Worm (Caenorhabditis elegans) whole organism, young adult: Measurements from ENCODE around the gene C05C10.7.

ENCODE experiments used
- B0035.1 ChIP-seq: sonication (generic microtip); optimal IDR thresholded peaks from 2 replicates; lab custom pipeline; 2016; ENCODE audit warnings: missing genetic modification characterization, mild to moderate bottlenecking, missing compliant biosample characterization, missing genotype, missing genetic modification reagents
- B0336.3 ChIP-seq: fragments of 200-800 bp; sonication (Bioruptor generic); IDR thresholded peaks from 2 replicates; pipeline ENCODE4 v1.3.6; 2022; ENCODE audit warnings: missing genetic modification characterization, missing compliant biosample characterization
- C06A6.2 ChIP-seq: fragments of 200-800 bp; sonication (Bioruptor generic); conservative IDR thresholded peaks from 2 replicates; pipeline ENCODE4 v1.3.6; 2022; ENCODE audit warnings: missing genetic modification characterization, missing compliant biosample characterization
- C17E4.6 ChIP-seq: fragments of 200-800 bp; sonication (Bioruptor generic); IDR thresholded peaks from 2 replicates; pipeline ENCODE4 v1.3.6; 2022; ENCODE audit warnings: missing genetic modification reagents, missing genetic modification characterization, missing compliant biosample characterization
- F23B12.7 ChIP-seq: sonication (generic microtip); optimal IDR thresholded peaks from 2 replicates; lab custom pipeline; 2017; ENCODE audit warnings: missing genetic modification characterization, mild to moderate bottlenecking, missing compliant biosample characterization, antibody characterized with exemption, moderate library complexity; ENCODE audit not compliant: insufficient read depth
- F33H1.4 ChIP-seq: fragments of 200-800 bp; sonication (Bioruptor generic); IDR thresholded peaks from 2 replicates; pipeline ENCODE4 v1.3.6; 2022; ENCODE audit warnings: missing genetic modification reagents, missing genetic modification characterization, missing compliant biosample characterization
- F39B2.1 ChIP-seq: fragments of 200-800 bp; sonication (Bioruptor generic); IDR thresholded peaks from 2 replicates; pipeline ENCODE4 v1.3.6; 2022; ENCODE audit warnings: missing genetic modification reagents, missing genetic modification characterization, missing compliant biosample characterization
- F49E8.2 ChIP-seq: sonication (generic microtip); optimal IDR thresholded peaks from 3 replicates; lab custom pipeline; 2017; ENCODE audit warnings: missing genetic modification characterization, mild to moderate bottlenecking, missing compliant biosample characterization, antibody characterized with exemption, moderate library complexity; ENCODE audit not compliant: insufficient read depth
- Y53F4B.3 ChIP-seq: fragments of 200-800 bp; sonication (Bioruptor generic); IDR thresholded peaks from 2 replicates; pipeline ENCODE4 v1.3.6; 2022; ENCODE audit warnings: missing genetic modification reagents, missing genetic modification characterization, missing compliant biosample characterization
- ZK185.1 ChIP-seq: sonication (generic microtip); optimal IDR thresholded peaks from 2 replicates; lab custom pipeline; 2016; ENCODE audit warnings: mild to moderate bottlenecking, missing genetic modification characterization, missing compliant biosample characterization; ENCODE audit not compliant: poor library complexity, severe bottlenecking
- aptf-2 ChIP-seq: fragments of 200-800 bp; sonication (Bioruptor generic); conservative IDR thresholded peaks from 2 replicates; pipeline ENCODE4 v1.3.6; 2022; ENCODE audit warnings: missing genetic modification reagents, missing genetic modification characterization, missing compliant biosample characterization
- athp-1 ChIP-seq: sonication (generic microtip); optimal IDR thresholded peaks from 2 replicates; lab custom pipeline; 2017; ENCODE audit warnings: mild to moderate bottlenecking, missing genetic modification characterization, missing compliant biosample characterization
- attf-3 ChIP-seq: fragments of 200-800 bp; sonication (Bioruptor generic); conservative IDR thresholded peaks from 2 replicates; pipeline ENCODE4 v1.3.6; 2022; ENCODE audit warnings: missing genetic modification reagents, missing genetic modification characterization, missing compliant biosample characterization
- attf-5 ChIP-seq: fragments of 200-800 bp; sonication (Bioruptor generic); optimal IDR thresholded peaks from 2 replicates; lab custom pipeline; 2018; ENCODE audit warnings: mild to moderate bottlenecking, missing genetic modification characterization, missing compliant biosample characterization
- bed-1 ChIP-seq: fragments of 200-800 bp; sonication (Bioruptor generic); IDR thresholded peaks from 2 replicates; pipeline ENCODE4 v1.3.6; 2022; ENCODE audit warnings: missing genetic modification reagents, missing genetic modification characterization, missing compliant biosample characterization
- ceh-58 ChIP-seq: fragments of 200-800 bp; sonication (Bioruptor generic); IDR thresholded peaks from 2 replicates; pipeline ENCODE4 v1.3.6; 2022; ENCODE audit warnings: missing genetic modification characterization, missing compliant biosample characterization
- chd-7 ChIP-seq: sonication (generic microtip); optimal IDR thresholded peaks from 2 replicates; lab custom pipeline; 2016; ENCODE audit warnings: mild to moderate bottlenecking, missing genetic modification characterization, moderate library complexity, missing compliant biosample characterization
- die-1 ChIP-seq: sonication (generic microtip); optimal IDR thresholded peaks from 2 replicates; lab custom pipeline; 2016; ENCODE audit warnings: missing genotype, mild to moderate bottlenecking, missing genetic modification characterization, missing compliant biosample characterization
- dox-1 ChIP-seq: fragments of 200-800 bp; sonication (Bioruptor generic); IDR thresholded peaks from 2 replicates; pipeline ENCODE4 v1.3.6; 2022; ENCODE audit warnings: missing genetic modification reagents, missing genetic modification characterization, missing compliant biosample characterization
- egl-44 ChIP-seq: fragments of 200-800 bp; sonication (Bioruptor generic); IDR thresholded peaks from 2 replicates; pipeline ENCODE4 v1.3.6; 2022; ENCODE audit warnings: missing genetic modification reagents, missing genetic modification characterization, missing compliant biosample characterization
- him-1 ChIP-seq: sonication (generic microtip); optimal IDR thresholded peaks from 2 replicates; lab custom pipeline; 2016; ENCODE audit warnings: missing genotype, missing genetic modification reagents, missing genetic modification characterization, missing compliant biosample characterization
- hlh-12 ChIP-seq: sonication (generic microtip); optimal IDR thresholded peaks from 2 replicates; lab custom pipeline; 2016; ENCODE audit warnings: missing genetic modification characterization, missing compliant biosample characterization
- hmg-20 ChIP-seq: fragments of 200-800 bp; sonication (Bioruptor generic); IDR thresholded peaks from 2 replicates; pipeline ENCODE4 v1.3.6; 2022; ENCODE audit warnings: missing genetic modification reagents, missing genetic modification characterization, missing compliant biosample characterization
- lin-26 ChIP-seq: fragments of 200-800 bp; sonication (Bioruptor generic); IDR thresholded peaks from 2 replicates; pipeline ENCODE4 v1.3.6; 2022; ENCODE audit warnings: missing genetic modification reagents, missing genetic modification characterization, missing compliant biosample characterization
- lin-35 ChIP-seq, 3 experiments: fragments of 150-350 bp in 2 of 3; sonication (generic microtip) in 1 of 3; optimal IDR thresholded peaks; 2 replicates each; lab custom pipeline; 2014 to 2018; ENCODE audit warnings: missing biosample characterization in 3 of 3, missing genetic modification characterization in 3 of 3, missing genetic modification reagents in 3 of 3
- lir-1 ChIP-seq: fragments of 200-800 bp; sonication (Bioruptor generic); conservative IDR thresholded peaks from 2 replicates; pipeline ENCODE4 v1.3.6; 2022; ENCODE audit warnings: missing genetic modification reagents, missing genetic modification characterization, missing compliant biosample characterization
- madf-10 ChIP-seq: sonication (generic microtip); optimal IDR thresholded peaks from 2 replicates; lab custom pipeline; 2016; ENCODE audit warnings: mild to moderate bottlenecking, missing genetic modification characterization, missing compliant biosample characterization
- madf-3 ChIP-seq: fragments of 200-800 bp; sonication (Bioruptor generic); IDR thresholded peaks from 2 replicates; pipeline ENCODE4 v1.3.6; 2022; ENCODE audit warnings: missing genetic modification reagents, missing genetic modification characterization, missing compliant biosample characterization
- madf-8 ChIP-seq: fragments of 200-800 bp; sonication (Bioruptor generic); conservative IDR thresholded peaks from 2 replicates; pipeline ENCODE4 v1.3.6; 2022; ENCODE audit warnings: missing genetic modification reagents, missing genetic modification characterization, missing compliant biosample characterization
- nfyb-1 ChIP-seq: fragments of 200-800 bp; sonication (Bioruptor generic); IDR thresholded peaks from 2 replicates; pipeline ENCODE4 v1.3.6; 2022; ENCODE audit warnings: missing genetic modification reagents, missing genetic modification characterization, missing compliant biosample characterization
- nhr-80 ChIP-seq: sonication (generic microtip); optimal IDR thresholded peaks from 2 replicates; lab custom pipeline; 2016; ENCODE audit warnings: missing genetic modification characterization, missing compliant biosample characterization
- rec-8 ChIP-seq, 2 experiments: sonication (generic microtip); optimal IDR thresholded peaks; 2 replicates each; lab custom pipeline; 2016; ENCODE audit warnings: mild to moderate bottlenecking in 2 of 2, missing genetic modification characterization in 2 of 2, missing genetic modification reagents in 2 of 2, missing genotype in 2 of 2, missing biosample characterization in 1 of 2, missing compliant biosample characterization in 1 of 2, moderate library complexity in 1 of 2
- snpc-1.1 ChIP-seq: sonication (generic microtip); optimal IDR thresholded peaks from 2 replicates; lab custom pipeline; 2017; ENCODE audit warnings: missing genetic modification characterization, mild to moderate bottlenecking, missing compliant biosample characterization, antibody characterized with exemption, moderate library complexity, missing genotype, missing genetic modification reagents; ENCODE audit not compliant: insufficient read depth
- snpc-3.4 ChIP-seq: sonication (generic microtip); optimal IDR thresholded peaks from 2 replicates; lab custom pipeline; 2017; ENCODE audit warnings: missing genetic modification characterization, mild to moderate bottlenecking, missing compliant biosample characterization, antibody characterized with exemption, moderate library complexity, missing genotype, missing genetic modification reagents
- somi-1 ChIP-seq: fragments of 200-800 bp; sonication (Bioruptor generic); optimal IDR thresholded peaks from 2 replicates; lab custom pipeline; 2018; ENCODE audit warnings: mild to moderate bottlenecking, missing genetic modification characterization, missing compliant biosample characterization
- tbp1 ChIP-seq: fragments of 200-800 bp; sonication (Bioruptor generic); optimal IDR thresholded peaks from 2 replicates; lab custom pipeline; 2018; ENCODE audit warnings: mild to moderate bottlenecking, missing genetic modification characterization, missing compliant biosample characterization
- xnd-1 ChIP-seq: sonication (generic microtip); optimal IDR thresholded peaks from 2 replicates; lab custom pipeline; 2016; ENCODE audit warnings: missing genotype, missing genetic modification reagents, missing genetic modification characterization, missing compliant biosample characterization
- zim-3 ChIP-seq: sonication (generic microtip); optimal IDR thresholded peaks from 2 replicates; lab custom pipeline; 2017; ENCODE audit warnings: mild to moderate bottlenecking, missing genetic modification characterization, moderate library complexity, missing compliant biosample characterization
- ztf-6 ChIP-seq: fragments of 200-800 bp; sonication (Bioruptor generic); IDR thresholded peaks from 2 replicates; pipeline ENCODE4 v1.3.6; 2022; ENCODE audit warnings: missing genetic modification reagents, missing genetic modification characterization, missing compliant biosample characterization

C05C10.7 gene

DNA sequence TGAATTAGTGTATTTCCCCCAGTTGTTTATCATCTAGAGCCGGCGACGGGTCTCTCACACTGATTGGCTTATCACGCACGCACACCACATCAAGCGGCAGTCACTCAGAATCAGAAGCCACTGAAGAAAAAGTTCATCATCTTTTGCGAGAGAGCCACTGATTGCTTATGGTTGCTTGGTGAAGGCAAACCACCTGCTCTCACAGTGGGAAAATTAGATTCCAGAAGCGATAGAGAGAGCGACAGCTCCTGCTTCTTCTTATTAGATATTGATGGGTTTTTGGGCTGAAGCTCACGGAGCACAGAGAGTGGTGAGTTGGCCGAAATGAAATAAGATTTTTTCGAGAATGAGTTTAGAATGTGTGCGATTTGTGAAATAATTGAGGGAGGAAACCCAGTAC lies 17.3 kb upstream of the C05C10.7 start:
- TF ChIP-seq hlh-12 (tag; lab: Kevin White, UChicago), result no peak
- TF ChIP-seq lin-26 (GFP tag; lab: Robert Waterston, UW), result no peak
- TF ChIP-seq zim-3, result no peak
- no peak for TF ChIP-seq madf-10 (tag; lab: Kevin White, UChicago)
- TF ChIP-seq die-1 (tag; lab: Kevin White, UChicago), result no peak

DNA sequence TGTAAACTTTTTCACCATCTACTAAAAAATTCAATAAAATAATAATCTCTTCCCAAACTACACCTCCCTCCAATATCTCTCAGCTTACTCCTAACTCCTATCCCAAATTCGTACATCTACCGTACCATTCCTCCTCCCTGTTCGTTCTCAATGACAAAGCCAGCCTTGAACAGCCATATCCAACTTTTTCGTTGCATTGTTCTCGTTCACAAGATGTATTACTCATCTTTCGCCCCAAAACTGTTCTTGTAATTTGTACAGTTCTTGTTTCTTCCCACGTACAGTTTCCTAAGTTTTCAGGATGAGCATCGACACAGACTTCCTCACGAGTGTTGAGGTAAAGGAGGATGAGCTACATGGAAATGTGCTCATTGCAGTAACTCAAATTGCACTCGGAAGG lies 16.1 kb upstream of the C05C10.7 start, which contains the start of gene egl-43:
TSS of gene egl-43 (plus strand) at position 301 of the 400 bp plus-strand sequence.
- TF ChIP-seq F49E8.2 (no peak), snpc-1.1 (tag; lab: Kevin White, UChicago) (no peak), egl-44 (GFP tag; lab: Robert Waterston, UW) (no peak), F33H1.4 (no peak), Y53F4B.3 (GFP tag; lab: Robert Waterston, UW) (no peak)

DNA sequence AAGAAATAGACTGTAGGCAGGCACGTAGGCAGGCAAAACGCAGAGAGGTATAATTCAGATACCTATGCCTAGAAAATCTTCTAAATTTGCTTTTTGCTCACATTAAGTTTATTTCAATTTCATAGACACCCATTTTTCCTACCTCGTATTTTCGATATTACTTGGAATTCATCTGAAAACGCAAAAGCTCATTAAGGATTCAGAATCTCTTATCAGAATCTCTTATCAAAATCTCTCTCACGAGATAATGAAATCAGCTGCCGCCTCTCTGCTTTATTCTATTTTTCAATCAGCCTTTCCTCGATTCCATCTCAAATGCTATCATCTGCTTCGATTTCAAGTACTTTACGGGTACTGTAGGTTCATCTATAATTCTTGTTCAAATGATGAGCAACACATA lies 13.1 kb upstream of the C05C10.7 start:
- TF ChIP-seq bed-1 (no peak), lir-1 (GFP tag; lab: Robert Waterston, UW) (no peak), nhr-80 (tag; lab: Kevin White, UChicago) (no peak), B0336.3 (GFP tag; lab: Robert Waterston, UW) (no peak), F39B2.1 (GFP tag; lab: Robert Waterston, UW) (no peak), C06A6.2 (GFP tag; lab: Robert Waterston, UW) (no peak), aptf-2 (no peak)

DNA sequence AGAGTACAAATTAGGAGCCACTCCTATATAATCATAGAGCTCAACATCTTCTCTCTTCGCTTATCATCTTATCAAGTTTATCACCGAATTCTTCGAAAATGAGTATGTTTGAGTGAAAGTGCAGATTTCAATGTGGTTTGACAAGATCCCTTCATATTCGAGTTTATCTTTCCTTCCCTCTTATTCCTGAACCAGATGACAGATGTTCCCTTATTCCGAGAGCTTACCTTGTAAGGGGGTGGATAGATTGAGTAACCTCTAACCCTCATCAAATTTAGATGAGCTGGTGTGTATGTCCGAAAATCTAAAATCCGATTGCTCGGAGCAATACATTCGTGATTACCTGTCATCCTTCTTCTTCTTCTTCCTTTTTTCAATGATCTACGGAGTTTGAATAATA lies 9.9 kb upstream of the C05C10.7 start:
- TF ChIP-seq nfyb-1 (GFP tag; lab: Robert Waterston, UW) (no peak), hlh-12 (tag; lab: Kevin White, UChicago) (no peak), somi-1 (GFP tag; lab: Kevin White, UChicago) (no peak), ztf-6 (GFP tag; lab: Robert Waterston, UW) (no peak), dox-1 (GFP tag; lab: Robert Waterston, UW) (no peak), tbp1 (GFP tag; lab: Kevin White, UChicago) (no peak), xnd-1 (tag; lab: Kevin White, UChicago) (no peak), nhr-80 (tag; lab: Kevin White, UChicago) (no peak), madf-3 (GFP tag; lab: Robert Waterston, UW) (no peak)
- TF ChIP-seq, all 124 proteins: peak for 0

DNA sequence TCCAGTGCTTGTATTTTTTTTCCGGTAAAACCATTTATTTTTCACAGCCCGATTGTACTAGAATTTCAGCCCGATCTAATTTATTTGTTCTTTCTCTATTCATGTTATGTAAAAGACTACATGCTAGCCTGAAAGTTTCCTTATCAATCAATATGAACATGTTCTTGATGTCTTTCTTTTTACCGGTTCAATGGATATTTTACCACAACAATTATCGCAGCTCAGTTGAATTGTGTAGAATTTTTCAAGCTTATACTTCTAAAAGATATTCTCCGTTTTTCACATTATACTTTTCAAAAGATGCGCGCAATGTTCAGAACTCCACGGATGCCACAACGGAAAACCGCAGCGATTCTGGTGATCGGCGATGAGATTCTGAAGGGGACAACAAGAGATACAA lies 5.1 kb upstream of the C05C10.7 start, which contains the start of gene flad-1:
TSS of gene flad-1 (plus strand) at position 301 of the 400 bp plus-strand sequence.
- no peak for TF ChIP-seq lin-35 (GFP tag; optimal IDR thresholded peaks at IDR 0.05; lab: Kevin White, UChicago)
- 0 out of 2 replicates have a peak, but pooled peaks have one; percentile 10 for TF ChIP-seq F33H1.4
- TF ChIP-seq snpc-3.4 (tag; lab: Kevin White, UChicago), result peak; percentile 25
- no peak for TF ChIP-seq ZK185.1 (tag; lab: Kevin White, UChicago)
- no peak for TF ChIP-seq attf-3 (GFP tag; lab: Robert Waterston, UW)
- peak; percentile 21 for TF ChIP-seq chd-7 (tag; lab: Kevin White, UChicago)

DNA sequence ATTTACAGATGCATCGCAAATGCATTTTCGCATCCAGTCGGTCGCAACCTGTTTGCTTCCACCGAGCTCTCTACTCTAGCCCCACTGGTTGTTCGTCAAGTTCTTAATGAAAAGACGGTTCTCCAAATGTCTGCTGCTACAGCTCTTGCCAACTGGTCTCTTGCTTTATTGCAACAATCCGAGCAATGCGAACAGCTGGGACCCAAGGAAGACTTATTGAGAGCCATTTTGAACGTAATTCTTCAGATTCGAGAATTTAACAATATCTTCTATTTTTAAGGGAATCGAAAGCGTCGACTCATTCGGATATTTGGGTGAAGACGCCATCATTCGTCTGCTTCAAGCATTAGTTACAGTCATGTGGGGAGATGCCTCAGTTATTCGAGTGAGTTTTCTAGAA lies 4.5 kb upstream of the C05C10.7 start:
- TF ChIP-seq athp-1 (no peak), rec-8 (tag; optimal IDR thresholded peaks at IDR 0.05; lab: Kevin White, UChicago) (no peak), F23B12.7 (tag; lab: Kevin White, UChicago) (no peak), hmg-20 (GFP tag; lab: Robert Waterston, UW) (no peak), him-1 (tag; lab: Kevin White, UChicago) (no peak), attf-5 (GFP tag; lab: Kevin White, UChicago) (no peak), attf-3 (GFP tag; lab: Robert Waterston, UW) (no peak), ceh-58 (GFP tag; lab: Robert Waterston, UW) (no peak), C17E4.6 (GFP tag; lab: Robert Waterston, UW) (no peak), madf-8 (GFP tag; lab: Robert Waterston, UW) (no peak), B0035.1 (tag; lab: Kevin White, UChicago) (no peak)
